Worm (Caenorhabditis elegans): Measurements from ENCODE around the gene Y67D8B.2.
"Not testable (repeated sequence)": the region's sequence is repeated elsewhere in the genome, so short reads cannot be mapped to it uniquely, and the experiment has no call there.

DNA sequence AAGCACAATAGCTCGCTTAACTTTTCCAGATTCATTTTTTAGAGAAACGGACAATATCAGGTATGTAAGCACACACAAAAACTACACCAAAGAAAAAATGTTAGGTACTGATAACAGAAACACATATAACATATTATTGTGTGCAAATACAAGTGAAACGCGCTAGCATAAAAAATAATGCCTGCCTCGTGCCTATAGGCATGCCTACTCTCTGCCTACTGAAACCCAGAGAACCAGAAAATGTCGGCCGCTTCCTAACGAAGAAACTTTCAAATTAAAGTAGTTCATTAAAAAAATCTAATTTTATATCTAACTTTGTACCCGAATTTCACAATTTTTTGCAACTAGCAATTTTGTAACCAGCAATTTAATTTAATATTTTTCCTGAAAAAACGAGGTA is 18.9 kb downstream of the Y67D8B.2 start, which contains the start of gene Y67D8B.1:
- not testable (repeated sequence) for TF ChIP-seq pqm-1 (tag; optimal IDR thresholded peaks at IDR 0.05); pag-3 (tag; optimal IDR thresholded peaks at IDR 0.05; ENCODE audit: borderline replicate concordance); nhr-11 (tag; optimal IDR thresholded peaks at IDR 0.05); lim-6 (tag; optimal IDR thresholded peaks at IDR 0.05); unc-3 (GFP tag; conservative IDR thresholded peaks at IDR 0.05); unc-3 (tag; optimal IDR thresholded peaks at IDR 0.05); hlh-13 (GFP tag; optimal IDR thresholded peaks at IDR 0.05); sox-2 (GFP tag; IDR thresholded peaks at IDR 0.05); dve-1 (tag; optimal IDR thresholded peaks at IDR 0.05); gmeb-2 (tag; optimal IDR thresholded peaks at IDR 0.05); elt-2 (tag; optimal IDR thresholded peaks at IDR 0.05); hlh-30 (tag; optimal IDR thresholded peaks at IDR 0.05; ENCODE audit: insufficient read depth)
